Fruit fly (Drosophila melanogaster) whole organism, embryonic: ENCODE data around the gene OtopLc.

Experiments
- Bteb2 ChIP-seq: fragments of 200-800 bp; sonication (Bioruptor generic); optimal IDR thresholded peaks from 2 replicates; lab custom pipeline; 2016; ENCODE audit warnings: missing biosample characterization, missing genetic modification characterization
- CG10543 ChIP-seq: fragments of 200-800 bp; sonication (Bioruptor generic); optimal IDR thresholded peaks from 3 replicates; lab custom pipeline; 2017; ENCODE audit warnings: missing biosample characterization, mild to moderate bottlenecking, missing genetic modification characterization, moderate library complexity
- CG11560 ChIP-seq: fragments of 200-800 bp; sonication (Bioruptor generic); IDR thresholded peaks from 3 replicates; pipeline ENCODE4 v1.3.6; 2022; ENCODE audit warnings: missing biosample characterization, missing genetic modification characterization
- CG11696 ChIP-seq: fragments of 200-800 bp; sonication (Bioruptor generic); IDR thresholded peaks from 2 replicates; pipeline ENCODE4 v1.3.6; 2022; ENCODE audit warnings: missing biosample characterization, missing genetic modification characterization
- CG14014 ChIP-seq: fragments of 200-800 bp; sonication (Bioruptor generic); IDR thresholded peaks from 2 replicates; pipeline ENCODE4 v1.3.6; 2022; ENCODE audit warnings: missing biosample characterization, missing genetic modification characterization
- CG14050 ChIP-seq: fragments of 200-800 bp; sonication (Bioruptor generic); IDR thresholded peaks from 3 replicates; pipeline ENCODE4 v1.3.6; 2022; ENCODE audit warnings: missing biosample characterization, missing genetic modification characterization
- CG14667 ChIP-seq: fragments of 200-800 bp; sonication (Bioruptor generic); IDR thresholded peaks from 2 replicates; pipeline ENCODE4 v1.3.6; 2022; ENCODE audit warnings: missing biosample characterization, missing genetic modification characterization
- CG15479 ChIP-seq: fragments of 200-800 bp; sonication (Bioruptor generic); optimal IDR thresholded peaks from 3 replicates; lab custom pipeline; 2019; ENCODE audit warnings: missing biosample characterization, mild to moderate bottlenecking, missing genetic modification characterization, moderate library complexity
- CG1602 ChIP-seq: fragments of 200-800 bp; sonication (Bioruptor generic); optimal IDR thresholded peaks from 3 replicates; lab custom pipeline; 2016; ENCODE audit warnings: missing biosample characterization, missing genetic modification characterization
- CG16815 ChIP-seq: fragments of 200-800 bp; sonication (Bioruptor generic); optimal IDR thresholded peaks from 3 replicates; lab custom pipeline; 2017; ENCODE audit warnings: missing biosample characterization, mild to moderate bottlenecking, missing genetic modification characterization
- CG18764 ChIP-seq: fragments of 200-800 bp; sonication (Bioruptor generic); optimal IDR thresholded peaks from 3 replicates; lab custom pipeline; 2016; ENCODE audit warnings: missing biosample characterization, missing genetic modification characterization
- CG2120 ChIP-seq: fragments of 200-800 bp; sonication (Bioruptor generic); optimal IDR thresholded peaks from 3 replicates; lab custom pipeline; 2016; ENCODE audit warnings: missing biosample characterization, missing genetic modification characterization
- CG3995 ChIP-seq: fragments of 200-800 bp; sonication (Bioruptor generic); optimal IDR thresholded peaks from 3 replicates; lab custom pipeline; 2016; ENCODE audit warnings: missing biosample characterization, missing genetic modification characterization
- CG4820 ChIP-seq: fragments of 200-800 bp; sonication (Bioruptor generic); optimal IDR thresholded peaks from 3 replicates; lab custom pipeline; 2016; ENCODE audit warnings: missing biosample characterization, missing genetic modification characterization
- CG5180 ChIP-seq: fragments of 200-800 bp; sonication (Bioruptor generic); optimal IDR thresholded peaks from 3 replicates; lab custom pipeline; 2017; ENCODE audit warnings: missing biosample characterization, missing genetic modification characterization, mild to moderate bottlenecking, moderate library complexity, missing genetic modification reagents
- CG6272 ChIP-seq: fragments of 200-800 bp; sonication (Bioruptor generic); IDR thresholded peaks from 2 replicates; pipeline ENCODE4 v1.3.6; 2022; ENCODE audit warnings: missing biosample characterization, missing genetic modification characterization
- CG6854 ChIP-seq: fragments of 200-800 bp; sonication (Bioruptor generic); optimal IDR thresholded peaks from 3 replicates; lab custom pipeline; 2017; ENCODE audit warnings: missing biosample characterization, mild to moderate bottlenecking, missing genetic modification characterization
- CG8944 ChIP-seq: fragments of 200-800 bp; sonication (Bioruptor generic); optimal IDR thresholded peaks from 3 replicates; lab custom pipeline; 2016; ENCODE audit warnings: missing biosample characterization, missing genetic modification characterization
- CG9609 ChIP-seq: fragments of 200-800 bp; sonication (Bioruptor generic); optimal IDR thresholded peaks from 3 replicates; lab custom pipeline; 2016; ENCODE audit warnings: missing biosample characterization, missing genetic modification characterization
- Dip3 ChIP-seq: fragments of 200-800 bp; sonication (Bioruptor generic); optimal IDR thresholded peaks from 3 replicates; lab custom pipeline; 2016; ENCODE audit warnings: missing biosample characterization, missing genetic modification characterization
- Elba2 ChIP-seq: fragments of 200-800 bp; sonication (Bioruptor generic); optimal IDR thresholded peaks from 3 replicates; lab custom pipeline; 2016; ENCODE audit warnings: missing biosample characterization, missing genetic modification characterization
- Gug ChIP-seq: fragments of 200-800 bp; sonication (Bioruptor generic); IDR thresholded peaks from 4 replicates; pipeline ENCODE4 v1.3.6; 2022; ENCODE audit warnings: missing biosample characterization, missing genetic modification characterization
- Hr78 ChIP-seq, 2 experiments: fragments of 200-800 bp in 1 of 2; fragments of >200 bp in 1 of 2; sonication (Bioruptor generic) in 1 of 2; optimal IDR thresholded peaks; 2 replicates each; lab custom pipeline; 2017 to 2019; ENCODE audit warnings: missing biosample characterization in 2 of 2, missing genetic modification characterization in 2 of 2, mild to moderate bottlenecking in 1 of 2, moderate library complexity in 1 of 2
- Meics ChIP-seq: fragments of 200-800 bp; sonication (Bioruptor generic); optimal IDR thresholded peaks from 2 replicates; lab custom pipeline; 2017; ENCODE audit warnings: missing biosample characterization, mild to moderate bottlenecking, missing genetic modification characterization
- NfI ChIP-seq: fragments of 200-800 bp; sonication (Bioruptor generic); optimal IDR thresholded peaks from 3 replicates; lab custom pipeline; 2018; ENCODE audit warnings: missing biosample characterization, mild to moderate bottlenecking, missing genetic modification characterization, moderate library complexity
- PHDP ChIP-seq: fragments of 200-800 bp; sonication (Bioruptor generic); optimal IDR thresholded peaks from 3 replicates; lab custom pipeline; 2018; ENCODE audit warnings: missing biosample characterization, mild to moderate bottlenecking, missing genetic modification characterization, moderate library complexity
- Rfx ChIP-seq: fragments of 200-800 bp; sonication (Bioruptor generic); IDR thresholded peaks from 2 replicates; pipeline ENCODE4 v1.3.6; 2022; ENCODE audit warnings: missing biosample characterization, missing genetic modification characterization
- Scr ChIP-seq: fragments of 200-800 bp; sonication (Bioruptor generic); IDR thresholded peaks from 2 replicates; pipeline ENCODE4 v1.3.6; 2022; ENCODE audit warnings: missing biosample characterization, missing genetic modification characterization; ENCODE audit not compliant: partially characterized antibody
- Six4 ChIP-seq: fragments of 200-800 bp; sonication (Bioruptor generic); optimal IDR thresholded peaks from 2 replicates; lab custom pipeline; 2016; ENCODE audit warnings: missing biosample characterization, missing genetic modification characterization
- Sox100B ChIP-seq: fragments of 200-800 bp; sonication (Bioruptor generic); optimal IDR thresholded peaks from 3 replicates; lab custom pipeline; 2018; ENCODE audit warnings: missing biosample characterization, mild to moderate bottlenecking, missing genetic modification characterization
- Sry-β ChIP-seq: fragments of 200-800 bp; sonication (Bioruptor generic); optimal IDR thresholded peaks from 2 replicates; lab custom pipeline; 2018; ENCODE audit warnings: missing biosample characterization, mild to moderate bottlenecking, missing genetic modification characterization, moderate library complexity
- ac ChIP-seq: fragments of 200-800 bp; sonication (Bioruptor generic); optimal IDR thresholded peaks from 3 replicates; lab custom pipeline; 2017; ENCODE audit warnings: missing biosample characterization, mild to moderate bottlenecking, missing genetic modification characterization
- al ChIP-seq: fragments of 200-800 bp; sonication (Bioruptor generic); IDR thresholded peaks from 2 replicates; pipeline ENCODE4 v1.3.6; 2022; ENCODE audit warnings: missing biosample characterization, missing genetic modification characterization
- ara ChIP-seq: fragments of 200-800 bp; sonication (Bioruptor generic); IDR thresholded peaks from 2 replicates; pipeline ENCODE4 v1.3.6; 2022; ENCODE audit warnings: missing biosample characterization, missing genetic modification characterization
- cad ChIP-seq: fragments of >200 bp; optimal IDR thresholded peaks from 2 replicates; lab custom pipeline; 2017; ENCODE audit warnings: missing biosample characterization, missing genetic modification characterization
- chinmo ChIP-seq: fragments of 200-800 bp; sonication (Bioruptor generic); IDR thresholded peaks from 4 replicates; pipeline ENCODE4 v1.3.6; 2022; ENCODE audit warnings: missing biosample characterization, missing genetic modification characterization; ENCODE audit not compliant: partially characterized antibody
- chn ChIP-seq: fragments of 200-800 bp; sonication (Bioruptor generic); optimal IDR thresholded peaks from 2 replicates; lab custom pipeline; 2016; ENCODE audit warnings: missing biosample characterization, missing genetic modification characterization
- dmrt99B ChIP-seq: fragments of 200-800 bp; sonication (Bioruptor generic); optimal IDR thresholded peaks from 2 replicates; lab custom pipeline; 2018; ENCODE audit warnings: missing biosample characterization, mild to moderate bottlenecking, missing genetic modification characterization, moderate library complexity
- dpn ChIP-seq, 2 experiments: fragments of 200-800 bp; sonication (Bioruptor generic); optimal IDR thresholded peaks; 3 replicates each; lab custom pipeline; 2016; ENCODE audit warnings: missing biosample characterization in 2 of 2, missing genetic modification characterization in 2 of 2
- klu ChIP-seq: fragments of 200-800 bp; sonication (Bioruptor generic); IDR thresholded peaks from 2 replicates; pipeline ENCODE4 v1.3.6; 2022; ENCODE audit warnings: missing biosample characterization, missing genetic modification characterization
- lola ChIP-seq, 3 experiments: fragments of >200 bp in 2 of 3; fragments of 200-800 bp in 1 of 3; sonication (Bioruptor generic) in 1 of 3; optimal IDR thresholded peaks; 2 replicates each; lab custom pipeline; 2017 to 2019; ENCODE audit warnings: missing biosample characterization in 3 of 3, missing genetic modification characterization in 3 of 3, mild to moderate bottlenecking in 1 of 3, moderate library complexity in 1 of 3
- nerfin-1 ChIP-seq: fragments of 200-800 bp; sonication (Bioruptor generic); optimal IDR thresholded peaks from 3 replicates; lab custom pipeline; 2019; ENCODE audit warnings: missing biosample characterization, mild to moderate bottlenecking, missing genetic modification characterization, moderate library complexity
- nmo ChIP-seq: fragments of 200-800 bp; sonication (Bioruptor generic); optimal IDR thresholded peaks from 2 replicates; lab custom pipeline; 2018; ENCODE audit warnings: missing biosample characterization, mild to moderate bottlenecking, missing genetic modification characterization, moderate library complexity
- pb ChIP-seq: fragments of 200-800 bp; sonication (Bioruptor generic); optimal IDR thresholded peaks from 3 replicates; lab custom pipeline; 2016; ENCODE audit warnings: missing biosample characterization, missing genetic modification characterization
- sc ChIP-seq, 3 experiments: fragments of >200 bp in 2 of 3; fragments of 200-800 bp in 1 of 3; sonication (Bioruptor generic) in 1 of 3; optimal IDR thresholded peaks; 2 replicates in 2 of 3; 3 replicates in 1 of 3; lab custom pipeline; 2017; ENCODE audit warnings: mild to moderate bottlenecking in 1 of 3, missing biosample characterization in 1 of 3, missing genetic modification characterization in 1 of 3, missing genetic modification reagents in 1 of 3
- so ChIP-seq: fragments of 200-800 bp; sonication (Bioruptor generic); IDR thresholded peaks from 3 replicates; pipeline ENCODE4 v1.3.6; 2022; ENCODE audit warnings: missing biosample characterization, missing genetic modification characterization
- sqz ChIP-seq: fragments of 200-800 bp; sonication (Bioruptor generic); optimal IDR thresholded peaks from 3 replicates; lab custom pipeline; 2018; ENCODE audit warnings: missing biosample characterization, mild to moderate bottlenecking, missing genetic modification characterization
- tna ChIP-seq: fragments of 200-800 bp; sonication (Bioruptor generic); IDR thresholded peaks from 2 replicates; pipeline ENCODE4 v1.3.6; 2022; ENCODE audit warnings: missing biosample characterization, missing genetic modification characterization; ENCODE audit not compliant: partially characterized antibody
- wor ChIP-seq: fragments of 200-800 bp; sonication (Bioruptor generic); IDR thresholded peaks from 2 replicates; pipeline ENCODE4 v1.3.6; 2022; ENCODE audit warnings: missing biosample characterization, missing genetic modification characterization

Gene OtopLc

dm6 chrX:5698087-5698727 lies 35.5 kb upstream of the OtopLc start, which contains the start of gene AdamTS-B (continued):
- no peak for TF ChIP-seq klu (GFP tag; lab: Robert Waterston, UW)
- TF ChIP-seq ara = peak; percentile 5; the same call in 1 of the 2 replicates
- no peak for TF ChIP-seq Dip3
- peak; percentile 68 for TF ChIP-seq Rfx
- TF ChIP-seq Gug (GFP tag; lab: Robert Waterston, UW) = no peak
- 0 out of 2 replicates have a peak, but pooled peaks have one; percentile 20 for TF ChIP-seq CG14014 (GFP tag; lab: Robert Waterston, UW)
- peak; percentile 24; the same call in 1 of the 2 replicates for TF ChIP-seq wor (GFP tag; lab: Robert Waterston, UW)
- TF ChIP-seq dmrt99B (tag; lab: Kevin White, UChicago) = peak; percentile 65
- TF ChIP-seq CG16815 (GFP tag; lab: Kevin White, UChicago) = peak; percentile 19
- TF ChIP-seq so = 0 out of 3 replicates have a peak, but pooled peaks have one; percentile 51
- no peak for TF ChIP-seq Hr78 (GFP tag; optimal IDR thresholded peaks at IDR 0.05; lab: Kevin White, UChicago)
- TF ChIP-seq Meics (GFP tag; lab: Kevin White, UChicago) = peak; percentile 62
- no peak for TF ChIP-seq CG6272 (GFP tag; lab: Robert Waterston, UW)
- TF ChIP-seq CG5180 (GFP tag; lab: Kevin White, UChicago) = peak; percentile 98
- peak; percentile 13 for TF ChIP-seq Elba2 (GFP tag; lab: Kevin White, UChicago)
- no peak for TF ChIP-seq ac (GFP tag; lab: Kevin White, UChicago)
- TF ChIP-seq CG14050 (GFP tag; lab: Robert Waterston, UW) = 0 out of 3 replicates have a peak, but pooled peaks have one; percentile 15
- peak; percentile 9 for TF ChIP-seq CG1602 (GFP tag; lab: Kevin White, UChicago)
- TF ChIP-seq CG2120 (GFP tag; lab: Kevin White, UChicago) = peak; percentile 43
- peak; percentile 41 for TF ChIP-seq NfI (GFP tag; lab: Kevin White, UChicago)
- peak; percentile 22 for TF ChIP-seq CG15479
- no peak for TF ChIP-seq chn
- TF ChIP-seq Six4 (GFP tag; lab: Kevin White, UChicago) = no peak
- TF ChIP-seq sc (optimal IDR thresholded peaks at IDR 0.05; lab: Kevin White, UChicago) = no peak
- no peak for TF ChIP-seq sc (GFP tag; optimal IDR thresholded peaks at IDR 0.05; lab: Kevin White, UChicago)
- peak; percentile 33 for TF ChIP-seq CG10543
- no peak for TF ChIP-seq CG4820 (GFP tag; lab: Kevin White, UChicago)
- TF ChIP-seq CG8944 = no peak
- no peak for TF ChIP-seq CG6854 (GFP tag; lab: Kevin White, UChicago)
- no peak for TF ChIP-seq CG11696 (GFP tag; lab: Robert Waterston, UW)
- TF ChIP-seq CG3995 (GFP tag; lab: Kevin White, UChicago) = no peak
- TF ChIP-seq CG11560 (tag; lab: Robert Waterston, UW) = no peak
- no peak for TF ChIP-seq CG9609 (GFP tag; lab: Kevin White, UChicago)
- TF ChIP-seq CG14667 = no peak
- TF ChIP-seq nerfin-1 (tag; lab: Kevin White, UChicago) = peak; percentile 24
- peak; percentile 9 to 23 for TF ChIP-seq dpn (GFP tag; optimal IDR thresholded peaks at IDR 0.05; lab: Kevin White, UChicago)
- TF ChIP-seq Bteb2 = no peak
- peak; percentile 19 for TF ChIP-seq PHDP (tag; lab: Kevin White, UChicago)
- TF ChIP-seq pb = no peak
- TF ChIP-seq cad (GFP tag; lab: Kevin White, UChicago) = no peak
- TF ChIP-seq tna = no peak
- TF ChIP-seq Sry-β (GFP tag; lab: Kevin White, UChicago) = peak; percentile 88
- TF ChIP-seq CG18764 (GFP tag; lab: Kevin White, UChicago) = no peak
- TF ChIP-seq nmo (GFP tag; lab: Kevin White, UChicago) = no peak
- peak; percentile 16 for TF ChIP-seq sqz (GFP tag; lab: Kevin White, UChicago)
- TF ChIP-seq lola (GFP tag; optimal IDR thresholded peaks at IDR 0.05; lab: Kevin White, UChicago) = peak in 1 of 3 experiments; percentile 62
- no peak for TF ChIP-seq chinmo (GFP tag; lab: Robert Waterston, UW)
- TF ChIP-seq al (GFP tag; lab: Robert Waterston, UW) = no peak
- TF ChIP-seq Scr (GFP tag; lab: Robert Waterston, UW) = no peak
- TF ChIP-seq Sox100B (GFP tag; lab: Kevin White, UChicago) = peak; percentile 58
